Fruit fly (Drosophila melanogaster) ovary, adult (tissue): ENCODE measurements around the gene CG15773.

Experiments used
- CG17801 ChIP-seq: fragments of 200-800 bp; optimal IDR thresholded peaks from 2 replicates; lab custom pipeline; 2019; ENCODE audit warnings: missing biosample characterization, mild to moderate bottlenecking, missing genetic modification characterization, moderate library complexity; ENCODE audit not compliant: partially characterized antibody

CG15773 gene

DNA sequence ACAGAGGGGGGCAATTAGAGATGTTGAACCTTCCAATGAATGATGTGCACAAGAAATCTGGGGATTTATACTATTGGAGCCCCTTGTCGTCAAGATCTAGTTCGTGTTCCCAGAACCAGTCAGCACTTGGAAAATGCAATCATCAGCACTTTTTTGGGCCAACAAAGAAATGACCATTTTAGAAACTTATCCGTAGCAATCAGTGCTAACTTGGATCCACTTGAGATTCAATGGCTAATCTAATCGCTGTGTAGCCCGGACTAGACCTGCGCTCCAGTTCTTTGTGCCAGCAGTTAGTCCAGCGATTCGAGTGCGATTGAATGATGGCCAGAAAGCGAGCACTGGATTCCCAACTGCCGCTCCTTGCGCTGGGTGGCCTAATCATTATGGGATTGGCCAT lies at the start of gene CG15773:
Gene CG15773 (plus strand): TSS at position 301 of the 400 bp plus-strand sequence.
- no peak for TF ChIP-seq CG17801

DNA sequence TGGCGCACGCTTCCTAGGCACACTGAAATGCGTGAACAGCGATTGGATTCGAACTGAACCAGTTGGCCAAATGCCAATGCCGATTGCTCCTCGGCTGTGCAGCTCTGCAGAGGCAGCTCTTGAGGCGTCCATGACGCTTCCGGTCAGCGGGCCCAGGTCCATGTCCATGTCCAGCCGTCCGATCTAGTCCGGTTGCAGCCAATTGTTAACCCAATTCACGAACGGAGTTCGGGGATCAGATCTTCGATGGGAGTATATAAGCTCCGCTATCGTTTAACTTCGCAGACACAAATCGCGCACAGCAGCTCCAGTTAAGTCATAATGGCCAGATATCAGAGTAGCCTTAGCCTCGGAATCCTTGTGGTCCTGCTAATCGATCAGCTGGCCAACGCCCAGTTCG lies 49.6 kb upstream of the CG15773 start, which contains the start of gene CG42449:
Gene CG42449 (plus strand): TSS at position 301 of the 400 bp plus-strand sequence.
- no peak for TF ChIP-seq CG17801

dm6 chrX:5689417-5690215 lies 42.9 kb upstream of the CG15773 start, which contains the start of the genes PGAP1 and cv:
PGAP1 (minus strand) TSS chrX:5689473.
cv (plus strand) TSS chrX:5690002.
- TF ChIP-seq CG17801: peak; percentile 47

dm6 chrX:5690216-5690523 lies 42.4 kb upstream of the CG15773 start:
- TF ChIP-seq CG17801: no peak

dm6 chrX:5690651-5691379 lies 41.7 kb upstream of the CG15773 start:
- no peak for TF ChIP-seq CG17801

DNA sequence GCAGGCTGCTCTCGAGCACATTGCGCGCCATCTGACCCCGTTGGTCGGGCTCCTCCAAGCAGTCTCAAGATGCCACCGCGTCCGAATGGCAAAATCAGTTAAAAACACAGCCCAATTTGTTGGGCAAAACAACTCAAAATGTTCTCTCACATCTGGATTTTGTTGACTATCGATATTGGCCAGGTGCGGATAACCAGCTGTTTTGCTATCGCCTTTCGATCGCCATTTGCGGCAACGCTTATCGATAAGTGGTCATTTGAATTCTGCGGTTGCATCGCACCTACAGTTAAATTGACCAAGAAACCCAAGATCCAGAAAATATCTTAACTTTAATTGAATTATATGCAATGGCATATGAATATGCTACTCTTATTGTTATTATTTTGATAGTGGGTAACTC lies 37.5 kb upstream of the CG15773 start, which contains the start of gene CG3149:
Gene CG3149 (minus strand): TSS at position 171 of the 400 bp plus-strand sequence.
- TF ChIP-seq CG17801: peak; percentile 29

DNA sequence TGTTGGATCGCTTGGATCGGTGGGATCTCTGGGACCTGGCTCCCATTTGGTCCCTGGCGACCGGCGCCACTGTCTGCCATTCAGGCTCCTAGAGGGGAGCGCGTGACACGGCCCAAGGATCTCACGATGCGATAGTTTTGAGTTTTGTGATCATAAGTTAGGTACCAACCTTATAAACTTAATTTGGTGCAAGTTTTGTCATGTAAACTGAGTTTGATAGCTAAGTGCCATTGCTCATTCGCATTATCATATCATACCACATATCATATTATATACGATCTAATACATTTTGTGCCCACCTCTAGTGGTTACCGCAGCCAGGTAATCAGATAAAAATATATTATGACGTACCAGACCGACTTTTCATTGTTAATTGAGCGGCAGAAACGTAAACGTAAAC lies 36.6 kb upstream of the CG15773 start:
- TF ChIP-seq CG17801: no peak

dm6 chrX:5696436-5697022 lies 36.0 kb upstream of the CG15773 start:
- no peak for TF ChIP-seq CG17801

DNA sequence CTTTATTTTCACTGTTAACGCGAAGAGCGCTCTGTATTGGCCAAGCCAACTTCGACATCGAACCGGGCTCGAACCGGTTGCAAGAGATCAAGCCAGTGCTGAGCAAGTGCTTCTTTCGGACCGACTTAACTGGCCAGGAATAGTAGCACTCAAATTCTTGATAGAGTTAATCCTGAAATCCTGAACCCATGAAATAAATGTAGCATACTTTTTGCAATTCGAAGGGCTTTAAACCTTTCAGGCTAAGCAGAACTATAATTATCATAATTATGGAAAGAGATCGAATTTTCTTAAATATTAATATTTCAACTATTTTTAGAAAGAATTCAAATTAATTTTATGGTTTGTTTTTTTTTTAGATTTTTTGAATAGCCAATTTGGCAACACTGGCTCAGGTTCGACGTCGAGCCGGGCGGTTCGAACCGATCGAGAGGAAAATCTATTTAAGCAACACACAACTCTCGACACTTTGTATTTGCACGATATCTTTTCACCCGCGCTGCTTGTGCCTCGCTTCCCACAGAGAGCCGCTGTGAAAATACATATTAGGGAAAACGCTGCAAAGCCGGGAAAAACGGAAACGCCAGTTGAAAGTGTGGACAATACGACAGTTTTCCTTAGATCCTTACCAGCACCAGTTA lies 34.3 kb upstream of the CG15773 start, which contains the start of gene AdamTS-B:
Gene AdamTS-B (plus strand): TSS at position 471 of the 641 bp plus-strand sequence.
- TF ChIP-seq CG17801: peak; percentile 49

DNA sequence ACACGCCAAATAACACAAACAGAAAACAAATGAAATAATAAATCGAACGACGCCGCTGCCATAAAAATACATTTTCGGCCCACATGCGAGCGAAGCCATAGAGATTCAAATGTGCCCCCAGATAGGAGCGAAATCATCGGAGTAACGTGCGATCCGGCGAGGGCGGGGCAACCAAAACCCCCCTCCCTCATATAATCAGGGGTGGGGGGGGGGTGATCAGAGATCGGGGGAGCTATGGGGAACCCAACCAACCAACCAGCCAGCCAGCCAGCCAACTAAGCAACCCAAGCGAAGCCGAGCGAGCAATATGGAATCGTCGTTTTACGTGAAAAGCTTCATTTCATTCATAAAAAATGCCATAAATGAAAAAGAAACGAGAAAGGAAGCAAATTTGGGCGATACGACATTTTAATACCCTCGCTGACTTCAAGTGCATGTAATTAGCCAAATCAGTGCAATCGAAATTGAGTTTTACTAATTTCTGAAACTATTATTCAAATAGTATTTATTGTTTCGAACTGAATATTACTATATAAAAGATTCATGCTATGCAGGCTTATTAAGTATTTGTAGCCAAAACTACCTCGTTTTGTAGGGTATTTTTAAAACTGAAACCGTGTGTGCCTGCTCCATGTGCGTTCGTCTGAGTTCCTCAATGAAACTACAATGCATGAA lies 32.6 kb upstream of the CG15773 start:
- TF ChIP-seq CG17801: no peak

dm6 chrX:5705097-5705496 lies 27.4 kb upstream of the CG15773 start:
- no peak for TF ChIP-seq CG17801

DNA sequence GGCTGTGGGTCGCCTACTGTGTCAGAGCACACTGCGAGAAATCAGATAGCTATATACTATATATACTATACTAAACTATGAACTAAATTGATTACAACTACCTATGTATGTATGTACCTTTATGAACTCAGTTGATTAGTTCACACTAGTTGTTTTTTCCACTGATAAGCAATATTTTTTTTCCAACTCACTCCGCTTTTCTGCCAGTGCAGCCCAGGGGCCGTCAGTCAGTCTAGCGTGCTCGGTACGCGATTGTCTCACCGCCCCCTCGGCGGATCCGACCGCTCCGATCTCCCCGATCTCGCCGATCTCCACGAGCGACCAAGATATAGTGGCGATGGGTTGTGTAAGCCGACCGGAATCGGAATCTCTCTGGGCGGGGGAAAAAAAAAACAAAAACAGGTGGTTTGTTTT lies 26.6 kb upstream of the CG15773 start:
- TF ChIP-seq CG17801: no peak

DNA sequence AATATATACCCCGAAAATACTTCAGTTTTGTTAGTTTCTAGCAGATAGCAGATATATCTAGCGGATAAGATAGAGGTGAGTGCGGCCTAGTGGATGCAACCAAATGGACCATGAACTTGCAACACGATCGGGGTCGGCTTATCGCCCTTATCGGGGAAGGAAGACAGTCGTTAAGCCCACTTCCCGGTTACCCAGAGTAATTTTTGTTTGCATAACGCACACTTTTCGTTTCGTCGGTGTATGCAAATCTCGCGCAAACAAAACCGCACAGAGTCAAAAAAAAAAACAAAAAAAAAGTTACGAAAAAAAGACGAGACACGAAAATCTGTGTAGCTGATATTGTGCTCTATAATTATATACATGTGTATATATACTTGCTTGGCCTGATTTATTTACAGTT lies 19.6 kb upstream of the CG15773 start:
- no peak for TF ChIP-seq CG17801

DNA sequence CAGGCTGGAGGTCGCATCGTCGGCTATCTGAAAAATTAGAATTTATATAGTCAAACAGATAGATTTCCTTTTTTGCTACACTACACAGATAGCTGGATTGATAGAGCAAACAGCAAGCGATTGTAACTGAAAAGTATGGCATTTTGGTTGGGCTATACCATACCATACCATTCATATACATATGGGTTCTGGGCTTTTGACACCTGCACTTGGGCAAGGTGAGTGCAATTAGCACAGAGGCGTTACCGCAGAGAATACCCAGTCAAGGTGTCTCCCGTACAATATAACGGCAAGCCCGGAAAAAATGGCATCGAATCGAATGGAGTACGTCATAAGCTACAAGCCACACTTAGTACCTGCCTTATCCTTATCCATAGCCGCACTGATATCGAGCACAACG lies 17.8 kb upstream of the CG15773 start:
- TF ChIP-seq CG17801: no peak

DNA sequence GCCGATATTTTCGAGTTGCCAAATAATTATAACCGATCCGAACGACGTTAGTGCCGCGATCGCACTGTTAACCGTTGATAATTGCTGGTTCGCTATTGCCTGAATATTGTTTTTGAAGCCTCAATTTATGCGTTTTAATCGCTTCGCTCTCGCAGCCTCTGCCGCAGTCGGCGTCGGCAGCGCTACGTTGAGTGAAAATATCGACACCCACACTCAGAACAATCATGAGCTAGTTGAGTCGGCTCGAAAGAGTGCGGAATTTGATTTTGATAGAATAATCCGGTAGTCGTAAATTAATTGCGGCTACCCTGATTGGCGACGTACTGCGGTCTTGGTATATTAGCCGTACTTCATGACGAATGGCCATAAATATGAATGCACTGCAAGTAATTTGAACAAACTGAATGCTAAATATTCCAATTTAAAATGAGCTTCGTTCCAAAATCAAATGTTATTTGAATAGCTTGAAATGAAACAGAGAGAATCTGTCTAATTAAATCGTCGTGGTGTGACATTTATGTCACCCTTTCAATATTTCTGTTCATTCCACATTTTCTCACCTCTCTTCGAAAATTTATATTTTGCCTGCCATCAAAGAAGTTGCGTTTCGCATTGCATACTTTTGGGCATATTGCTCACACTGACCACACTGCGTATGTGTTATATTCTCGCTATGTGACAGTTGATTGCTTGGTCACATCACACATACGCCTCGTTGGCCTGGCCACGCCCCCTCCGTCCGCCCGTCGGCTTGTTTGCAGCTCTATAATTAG lies 16.9 kb upstream of the CG15773 start:
- no peak for TF ChIP-seq CG17801
